Fruit fly (Drosophila melanogaster) whole organism, embryonic: ENCODE results near the gene Charon.

Source experiments
- Atf-2 ChIP-seq: fragments of 200-800 bp; sonication (Bioruptor generic); optimal IDR thresholded peaks from 2 replicates; lab custom pipeline; 2016; ENCODE audit warnings: missing biosample characterization, missing genetic modification characterization
- BEAF-32 ChIP-seq: fragments of 200-800 bp; sonication (Bioruptor generic); optimal IDR thresholded peaks from 3 replicates; lab custom pipeline; 2017; ENCODE audit warnings: missing biosample characterization, missing genetic modification characterization, mild to moderate bottlenecking, moderate library complexity, missing genetic modification reagents
- CG10267 ChIP-seq: fragments of 200-800 bp; sonication (Bioruptor generic); optimal IDR thresholded peaks from 2 replicates; lab custom pipeline; 2018; ENCODE audit warnings: missing biosample characterization, mild to moderate bottlenecking, missing genetic modification characterization, moderate library complexity
- CG10565 ChIP-seq: fragments of 200-800 bp; sonication (Bioruptor generic); optimal IDR thresholded peaks from 3 replicates; lab custom pipeline; 2016; ENCODE audit warnings: missing biosample characterization, mild to moderate bottlenecking, missing genetic modification characterization
- CG10979 ChIP-seq: fragments of 200-800 bp; sonication (Bioruptor generic); optimal IDR thresholded peaks from 2 replicates; lab custom pipeline; 2018; ENCODE audit warnings: missing biosample characterization, mild to moderate bottlenecking, missing genetic modification characterization, moderate library complexity
- CG11695 ChIP-seq: fragments of 200-800 bp; sonication (Bioruptor generic); IDR thresholded peaks from 3 replicates; pipeline ENCODE4 v1.3.6; 2022; ENCODE audit warnings: missing biosample characterization, missing genetic modification characterization
- CG12391 ChIP-seq: fragments of 200-800 bp; sonication (Bioruptor generic); optimal IDR thresholded peaks from 3 replicates; lab custom pipeline; 2018; ENCODE audit warnings: missing biosample characterization, mild to moderate bottlenecking, missing genetic modification characterization, moderate library complexity
- CG13287 ChIP-seq: fragments of 200-800 bp; sonication (Bioruptor generic); IDR thresholded peaks from 2 replicates; pipeline ENCODE4 v1.3.6; 2022; ENCODE audit warnings: missing biosample characterization, missing genetic modification characterization; ENCODE audit not compliant: partially characterized antibody
- CG13624 ChIP-seq: fragments of 200-800 bp; sonication (Bioruptor generic); optimal IDR thresholded peaks from 2 replicates; lab custom pipeline; 2016; ENCODE audit warnings: missing biosample characterization, missing genetic modification characterization
- CG1832 ChIP-seq: fragments of 200-800 bp; sonication (Bioruptor generic); optimal IDR thresholded peaks from 2 replicates; lab custom pipeline; 2017; ENCODE audit warnings: missing biosample characterization, mild to moderate bottlenecking, missing genetic modification characterization, inconsistent platforms
- CG18599 ChIP-seq: fragments of 200-800 bp; sonication (Bioruptor generic); optimal IDR thresholded peaks from 3 replicates; lab custom pipeline; 2017; ENCODE audit warnings: missing biosample characterization, missing genetic modification characterization, mild to moderate bottlenecking, moderate library complexity, missing genetic modification reagents
- CG2120 ChIP-seq: fragments of 200-800 bp; sonication (Bioruptor generic); optimal IDR thresholded peaks from 3 replicates; lab custom pipeline; 2016; ENCODE audit warnings: missing biosample characterization, missing genetic modification characterization
- CG4854 ChIP-seq: fragments of 200-800 bp; sonication (Bioruptor generic); optimal IDR thresholded peaks from 2 replicates; lab custom pipeline; 2016; ENCODE audit warnings: missing biosample characterization, missing genetic modification characterization, inconsistent platforms
- CG5245 ChIP-seq: fragments of 200-800 bp; sonication (Bioruptor generic); optimal IDR thresholded peaks from 3 replicates; lab custom pipeline; 2016; ENCODE audit warnings: missing biosample characterization, missing genetic modification characterization
- CG6683 ChIP-seq: fragments of 200-800 bp; sonication (Bioruptor generic); optimal IDR thresholded peaks from 2 replicates; lab custom pipeline; 2017; ENCODE audit warnings: missing biosample characterization, mild to moderate bottlenecking, missing genetic modification characterization, missing genetic modification reagents
- CG6791 ChIP-seq: fragments of 200-800 bp; sonication (Bioruptor generic); IDR thresholded peaks from 3 replicates; pipeline ENCODE4 v1.3.6; 2022; ENCODE audit warnings: missing biosample characterization, missing genetic modification characterization; ENCODE audit not compliant: partially characterized antibody
- CG6813 ChIP-seq: fragments of 200-800 bp; sonication (Bioruptor generic); optimal IDR thresholded peaks from 2 replicates; lab custom pipeline; 2017; ENCODE audit warnings: missing biosample characterization, missing genetic modification characterization, mild to moderate bottlenecking, moderate library complexity, missing genetic modification reagents
- CG7786 ChIP-seq: fragments of 200-800 bp; sonication (Bioruptor generic); optimal IDR thresholded peaks from 2 replicates; lab custom pipeline; 2016; ENCODE audit warnings: missing biosample characterization, missing genetic modification characterization
- CG8924 ChIP-seq: fragments of 200-800 bp; optimal IDR thresholded peaks from 3 replicates; lab custom pipeline; 2019; ENCODE audit warnings: missing biosample characterization, mild to moderate bottlenecking, missing genetic modification characterization, moderate library complexity
- CG8944 ChIP-seq: fragments of 200-800 bp; sonication (Bioruptor generic); optimal IDR thresholded peaks from 3 replicates; lab custom pipeline; 2016; ENCODE audit warnings: missing biosample characterization, missing genetic modification characterization
- CG9817 ChIP-seq: fragments of 200-800 bp; sonication (Bioruptor generic); optimal IDR thresholded peaks from 2 replicates; lab custom pipeline; 2018; ENCODE audit warnings: missing biosample characterization, mild to moderate bottlenecking, missing genetic modification characterization, moderate library complexity
- Dek ChIP-seq: fragments of 200-800 bp; sonication (Bioruptor generic); optimal IDR thresholded peaks from 3 replicates; lab custom pipeline; 2019; ENCODE audit warnings: missing biosample characterization, mild to moderate bottlenecking, missing genetic modification characterization, moderate library complexity
- E2f1 ChIP-seq: fragments of 200-800 bp; sonication (Bioruptor generic); IDR thresholded peaks from 2 replicates; pipeline ENCODE4 v1.3.6; 2022; ENCODE audit warnings: missing biosample characterization, missing genetic modification characterization
- ERR ChIP-seq: fragments of 200-800 bp; sonication (Bioruptor generic); optimal IDR thresholded peaks from 2 replicates; lab custom pipeline; 2016; ENCODE audit warnings: missing biosample characterization, missing genetic modification characterization
- HLH4C ChIP-seq: fragments of 200-800 bp; sonication (Bioruptor generic); IDR thresholded peaks from 3 replicates; pipeline ENCODE4 v1.3.6; 2022; ENCODE audit warnings: missing biosample characterization, missing genetic modification characterization; ENCODE audit not compliant: partially characterized antibody
- Hsf ChIP-seq: fragments of 200-800 bp; sonication (Bioruptor generic); optimal IDR thresholded peaks from 3 replicates; lab custom pipeline; 2016; ENCODE audit warnings: missing biosample characterization, missing genetic modification characterization
- MBD-R2 ChIP-seq: fragments of 200-800 bp; sonication (Bioruptor generic); IDR thresholded peaks from 2 replicates; pipeline ENCODE4 v1.3.6; 2022; ENCODE audit warnings: missing biosample characterization, missing genetic modification characterization
- Mes4 ChIP-seq: fragments of 200-800 bp; sonication (Bioruptor generic); optimal IDR thresholded peaks from 2 replicates; lab custom pipeline; 2016; ENCODE audit warnings: missing biosample characterization, missing genetic modification characterization
- Six4 ChIP-seq: fragments of 200-800 bp; sonication (Bioruptor generic); optimal IDR thresholded peaks from 2 replicates; lab custom pipeline; 2016; ENCODE audit warnings: missing biosample characterization, missing genetic modification characterization
- Xbp1 ChIP-seq: fragments of 200-800 bp; sonication (Bioruptor generic); optimal IDR thresholded peaks from 3 replicates; lab custom pipeline; 2016; ENCODE audit warnings: missing biosample characterization, mild to moderate bottlenecking, missing genetic modification characterization
- YL-1 ChIP-seq: fragments of 200-800 bp; sonication (Bioruptor generic); optimal IDR thresholded peaks from 3 replicates; lab custom pipeline; 2017; ENCODE audit warnings: missing biosample characterization, mild to moderate bottlenecking, missing genetic modification characterization
- az2 ChIP-seq: fragments of 200-800 bp; sonication (Bioruptor generic); optimal IDR thresholded peaks from 3 replicates; lab custom pipeline; 2016; ENCODE audit warnings: missing biosample characterization, missing genetic modification characterization
- bsh ChIP-seq, 2 experiments: fragments of 200-800 bp; sonication (Bioruptor generic); optimal IDR thresholded peaks; 2 replicates each; lab custom pipeline; 2017 to 2018; ENCODE audit warnings: mild to moderate bottlenecking in 2 of 2, missing biosample characterization in 2 of 2, missing genetic modification characterization in 2 of 2, moderate library complexity in 1 of 2
- croc ChIP-seq: fragments of 200-800 bp; sonication (Bioruptor generic); conservative IDR thresholded peaks from 3 replicates; pipeline ENCODE4 v1.3.6; 2022; ENCODE audit warnings: missing biosample characterization, missing genetic modification characterization
- da ChIP-seq: fragments of 200-800 bp; sonication (Bioruptor generic); optimal IDR thresholded peaks from 2 replicates; lab custom pipeline; 2016; ENCODE audit warnings: missing biosample characterization, missing genetic modification characterization
- nerfin-2 ChIP-seq: fragments of 200-800 bp; sonication (Bioruptor generic); IDR thresholded peaks from 2 replicates; pipeline ENCODE4 v1.3.6; 2022; ENCODE audit warnings: missing biosample characterization, missing genetic modification characterization; ENCODE audit not compliant: partially characterized antibody
- p53 ChIP-seq: fragments of 200-800 bp; sonication (Bioruptor generic); optimal IDR thresholded peaks from 2 replicates; lab custom pipeline; 2016; ENCODE audit warnings: missing biosample characterization, missing genetic modification characterization
- pan ChIP-seq, 4 experiments: fragments of >200 bp in 3 of 4; fragments of 200-800 bp in 1 of 4; sonication (Bioruptor generic) in 1 of 4; optimal IDR thresholded peaks in 3 of 4; IDR thresholded peaks in 1 of 4; 2 replicates each; pipeline versions ENCODE4 v1.3.6 to Lab custom; 2017 to 2022; ENCODE audit warnings: missing biosample characterization in 2 of 4, missing genetic modification characterization in 2 of 4, mixed read lengths in 1 of 4
- phol ChIP-seq: fragments of 200-800 bp; sonication (Bioruptor generic); optimal IDR thresholded peaks from 3 replicates; lab custom pipeline; 2018; ENCODE audit warnings: missing biosample characterization, mild to moderate bottlenecking, missing genetic modification characterization, moderate library complexity
- pzg ChIP-seq: fragments of 200-800 bp; sonication (Bioruptor generic); optimal IDR thresholded peaks from 3 replicates; lab custom pipeline; 2018; ENCODE audit warnings: missing biosample characterization, mild to moderate bottlenecking, missing genetic modification characterization, moderate library complexity
- ranshi ChIP-seq: fragments of 200-800 bp; sonication (Bioruptor generic); IDR thresholded peaks from 2 replicates; pipeline ENCODE4 v1.3.6; 2022; ENCODE audit warnings: missing biosample characterization, missing genetic modification characterization
- sd ChIP-seq: fragments of 200-800 bp; sonication (Bioruptor generic); optimal IDR thresholded peaks from 3 replicates; lab custom pipeline; 2018; ENCODE audit warnings: missing biosample characterization, mild to moderate bottlenecking, missing genetic modification characterization, moderate library complexity
- sim ChIP-seq: fragments of 200-800 bp; sonication (Bioruptor generic); IDR thresholded peaks from 2 replicates; pipeline ENCODE4 v1.3.6; 2022; ENCODE audit warnings: missing biosample characterization, missing genetic modification characterization
- sqz ChIP-seq: fragments of 200-800 bp; sonication (Bioruptor generic); optimal IDR thresholded peaks from 3 replicates; lab custom pipeline; 2018; ENCODE audit warnings: missing biosample characterization, mild to moderate bottlenecking, missing genetic modification characterization
- tio ChIP-seq: fragments of 200-800 bp; sonication (Bioruptor generic); optimal IDR thresholded peaks from 2 replicates; lab custom pipeline; 2017; ENCODE audit warnings: missing biosample characterization, missing genetic modification characterization, inconsistent platforms
- trem ChIP-seq: fragments of 200-800 bp; optimal IDR thresholded peaks from 3 replicates; lab custom pipeline; 2019; ENCODE audit warnings: missing biosample characterization, mild to moderate bottlenecking, missing genetic modification characterization, moderate library complexity
- vnd ChIP-seq: fragments of 200-800 bp; sonication (Bioruptor generic); IDR thresholded peaks from 3 replicates; pipeline ENCODE4 v1.3.6; 2022; ENCODE audit warnings: missing biosample characterization, missing genetic modification characterization; ENCODE audit not compliant: partially characterized antibody
- vvl ChIP-seq: fragments of 200-800 bp; sonication (Bioruptor generic); IDR thresholded peaks from 2 replicates; pipeline ENCODE4 v1.3.6; 2022; ENCODE audit warnings: missing biosample characterization, missing genetic modification characterization
- zen2 ChIP-seq: fragments of 200-800 bp; sonication (Bioruptor generic); IDR thresholded peaks from 3 replicates; pipeline ENCODE4 v1.3.6; 2022; ENCODE audit warnings: missing biosample characterization, missing genetic modification characterization; ENCODE audit not compliant: partially characterized antibody

Gene Charon

dm6 chr2L:1150554-1150953 is 22.1 kb downstream of the Charon start, which contains the start of the genes Tfb4 and Vps29 (continued):
- TF ChIP-seq bsh (GFP tag; optimal IDR thresholded peaks at IDR 0.05; lab: Kevin White, UChicago) (peak in 1 of 2 experiments; percentile 28), trem (tag; lab: Kevin White, UChicago) (peak; percentile 61), CG5245 (GFP tag; lab: Kevin White, UChicago) (peak; percentile 5), CG11695 (GFP tag; lab: Robert Waterston, UW) (0 out of 3 replicates have a peak, but pooled peaks have one; percentile 12), YL-1 (GFP tag; lab: Kevin White, UChicago) (peak; percentile 2), CG6813 (GFP tag; lab: Kevin White, UChicago) (no peak), MBD-R2 (GFP tag; lab: Robert Waterston, UW) (peak; percentile 97), az2 (GFP tag; lab: Kevin White, UChicago) (peak; percentile 26), p53 (GFP tag; lab: Kevin White, UChicago) (peak; percentile 7), CG1832 (GFP tag; lab: Kevin White, UChicago) (no peak), CG10267 (tag; lab: Kevin White, UChicago) (peak; percentile 33), sqz (GFP tag; lab: Kevin White, UChicago) (no peak), HLH4C (GFP tag; lab: Robert Waterston, UW) (peak; percentile 98), Xbp1 (GFP tag; lab: Kevin White, UChicago) (peak; percentile 67), sd (tag; lab: Kevin White, UChicago) (no peak), zen2 (GFP tag; lab: Robert Waterston, UW) (peak; percentile 98), da (GFP tag; lab: Kevin White, UChicago) (no peak), Mes4 (no peak), CG13287 (peak; percentile 95), CG2120 (GFP tag; lab: Kevin White, UChicago) (peak; percentile 81), vvl (GFP tag; lab: Robert Waterston, UW) (peak; percentile 58; the same call in 1 of the 2 replicates), Six4 (GFP tag; lab: Kevin White, UChicago) (peak; percentile 26), Dek (tag; lab: Kevin White, UChicago) (no peak), Hsf (peak; percentile 54), CG18599 (peak; percentile 32), tio (GFP tag; lab: Kevin White, UChicago) (no peak), CG10979 (tag; lab: Kevin White, UChicago) (peak; percentile 35), E2f1 (no peak), CG13624 (peak; percentile 63), ranshi (peak; percentile 38; the same call in 1 of the 2 replicates), CG4854 (peak; percentile 21), croc (GFP tag; lab: Robert Waterston, UW) (no peak), vnd (GFP tag; lab: Robert Waterston, UW) (peak; percentile 93), CG10565 (GFP tag; lab: Kevin White, UChicago) (no peak), pan (optimal IDR thresholded peaks at IDR 0.05; lab: Kevin White, UChicago) (no peak), pan (GFP tag; optimal IDR thresholded peaks at IDR 0.05 in 1 of 2, IDR thresholded peaks at IDR 0.05 in 1 of 2) (peak in 1 of 2 experiments; percentile 52), CG7786 (GFP tag; lab: Kevin White, UChicago) (peak; percentile 56), BEAF-32 (peak; percentile 66), phol (tag; lab: Kevin White, UChicago) (peak; percentile 48), sim (no peak), CG6791 (GFP tag; lab: Robert Waterston, UW) (peak; percentile 94), CG9817 (tag; lab: Kevin White, UChicago) (no peak), Atf-2 (GFP tag; lab: Kevin White, UChicago) (no peak), CG8944 (no peak), CG6683 (GFP tag; lab: Kevin White, UChicago) (no peak), CG12391 (peak; percentile 43), pzg (GFP tag; lab: Kevin White, UChicago) (peak; percentile 70), nerfin-2 (GFP tag; lab: Robert Waterston, UW) (peak; percentile 98), ERR (GFP tag; lab: Kevin White, UChicago) (peak; percentile 9), CG8924 (tag; lab: Kevin White, UChicago) (peak; percentile 39)
